Fruit fly (Drosophila melanogaster): ENCODE results near the gene Jhbp1.

The Jhbp1 gene

DNA sequence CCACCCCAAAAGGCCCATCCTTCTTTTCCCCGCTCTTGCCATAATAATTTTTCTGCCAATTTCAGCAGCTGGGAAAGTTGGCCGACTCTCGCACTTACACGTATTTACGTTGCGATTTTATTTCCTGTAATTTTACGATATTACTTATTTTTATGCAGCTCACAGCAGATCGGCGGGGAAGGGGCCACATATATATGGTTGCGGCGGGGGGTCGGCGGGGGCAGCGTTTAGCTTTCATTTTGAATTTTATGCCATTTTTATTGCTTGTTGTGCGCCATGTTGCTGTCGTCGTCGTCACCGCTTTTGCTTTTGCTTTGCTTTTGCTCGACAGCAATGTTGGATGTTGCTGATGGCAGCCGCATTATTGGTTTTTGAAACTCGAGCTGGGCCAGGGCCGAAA lies 49.4 kb downstream of the Jhbp1 start:
- TF ChIP-seq CG4496 (GFP tag; IDR thresholded peaks at IDR 0.05) (0 out of 3 replicates have a peak, but pooled peaks have one; percentile 40), fd96Ca (GFP tag; IDR thresholded peaks at IDR 0.05) (no peak), EcR (GFP tag; optimal IDR thresholded peaks at IDR 0.05) (no peak)

DNA sequence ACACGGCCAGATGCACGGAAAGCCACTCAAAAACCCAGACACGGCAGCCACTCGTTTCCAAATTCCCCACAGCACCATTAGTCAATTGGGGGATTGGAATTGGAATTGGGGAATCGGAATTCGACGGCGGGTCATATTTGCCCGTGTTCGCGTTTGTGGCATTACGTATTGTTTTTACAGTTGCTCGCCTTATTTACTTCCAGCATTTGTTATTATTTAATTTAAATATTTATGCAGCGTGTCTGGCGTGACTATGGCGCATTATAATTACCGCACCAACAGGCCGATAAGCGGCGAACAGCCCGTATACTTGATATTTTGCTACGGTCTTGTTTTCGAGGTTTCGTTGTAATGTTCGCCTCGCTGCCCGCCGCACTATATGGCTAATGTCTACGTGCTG lies 49.9 kb downstream of the Jhbp1 start:
- TF ChIP-seq D1 (tag; optimal IDR thresholded peaks at IDR 0.05): no peak
- no peak for TF ChIP-seq Ets98B (GFP tag; IDR thresholded peaks at IDR 0.05)
- no peak for TF ChIP-seq EcR (GFP tag; optimal IDR thresholded peaks at IDR 0.05)
- no peak for TF ChIP-seq Pif1B (GFP tag; optimal IDR thresholded peaks at IDR 0.05)
- no peak for TF ChIP-seq CG9948 (tag; optimal IDR thresholded peaks at IDR 0.05)
- no peak for TF ChIP-seq CG14655 (GFP tag; optimal IDR thresholded peaks at IDR 0.05)
- no peak for TF ChIP-seq CG8301 (tag; optimal IDR thresholded peaks at IDR 0.05)
- no peak for TF ChIP-seq CG13204 (GFP tag; optimal IDR thresholded peaks at IDR 0.05)
- no peak for TF ChIP-seq CG32121 (GFP tag; IDR thresholded peaks at IDR 0.05)
- no peak for TF ChIP-seq rn (GFP tag; IDR thresholded peaks at IDR 0.05)
- no peak for TF ChIP-seq CG34367 (tag; optimal IDR thresholded peaks at IDR 0.05)

DNA sequence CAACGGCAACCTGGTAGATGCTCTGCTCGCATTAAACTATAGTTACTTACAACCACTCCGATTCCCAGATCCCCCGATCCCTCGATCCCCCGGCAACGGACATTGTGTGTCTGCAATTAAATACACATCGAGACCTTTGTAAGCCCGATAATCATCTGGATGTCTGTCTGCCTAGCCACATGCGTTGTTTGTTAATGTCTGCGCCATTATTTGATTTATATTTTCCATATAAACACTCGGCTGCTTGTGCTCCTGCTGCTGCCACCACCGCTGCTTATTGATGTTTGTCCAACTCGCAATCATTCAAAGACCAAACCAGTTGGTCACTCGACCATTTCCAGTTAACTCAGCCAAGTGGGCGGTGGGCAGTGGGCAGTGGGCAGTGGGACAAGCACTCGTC lies 51.0 kb downstream of the Jhbp1 start:
- no peak for TF ChIP-seq fd96Ca (GFP tag; IDR thresholded peaks at IDR 0.05)
- TF ChIP-seq Ets98B (GFP tag; IDR thresholded peaks at IDR 0.05): 0 out of 2 replicates have a peak, but pooled peaks have one; percentile 27
- TF ChIP-seq CG32121 (GFP tag; IDR thresholded peaks at IDR 0.05): 0 out of 2 replicates have a peak, but pooled peaks have one; percentile 19
- no peak for TF ChIP-seq CG10348 (GFP tag; IDR thresholded peaks at IDR 0.05)
- no peak for TF ChIP-seq CG17806 (tag; optimal IDR thresholded peaks at IDR 0.05)
- TF ChIP-seq CG13204 (GFP tag; optimal IDR thresholded peaks at IDR 0.05): no peak
- peak; percentile 10 for TF ChIP-seq gl (tag; optimal IDR thresholded peaks at IDR 0.05)
- no peak for TF ChIP-seq EcR (GFP tag; optimal IDR thresholded peaks at IDR 0.05)
- peak; percentile 37 for TF ChIP-seq Pif1A (GFP tag; optimal IDR thresholded peaks at IDR 0.05)
- peak; percentile 37; the same call in 2 of the 3 replicates for TF ChIP-seq CG4496 (GFP tag; IDR thresholded peaks at IDR 0.05)
- TF ChIP-seq CG8159 (tag; optimal IDR thresholded peaks at IDR 0.05): no peak
- no peak for TF ChIP-seq CG9948 (tag; optimal IDR thresholded peaks at IDR 0.05)
- no peak for TF ChIP-seq CG15710 (tag; optimal IDR thresholded peaks at IDR 0.05)
- TF ChIP-seq CG34367 (tag; optimal IDR thresholded peaks at IDR 0.05): peak; percentile 23
- TF ChIP-seq CG12605 (GFP tag; IDR thresholded peaks at IDR 0.05): no peak
- no peak for TF ChIP-seq D1 (tag; optimal IDR thresholded peaks at IDR 0.05)

DNA sequence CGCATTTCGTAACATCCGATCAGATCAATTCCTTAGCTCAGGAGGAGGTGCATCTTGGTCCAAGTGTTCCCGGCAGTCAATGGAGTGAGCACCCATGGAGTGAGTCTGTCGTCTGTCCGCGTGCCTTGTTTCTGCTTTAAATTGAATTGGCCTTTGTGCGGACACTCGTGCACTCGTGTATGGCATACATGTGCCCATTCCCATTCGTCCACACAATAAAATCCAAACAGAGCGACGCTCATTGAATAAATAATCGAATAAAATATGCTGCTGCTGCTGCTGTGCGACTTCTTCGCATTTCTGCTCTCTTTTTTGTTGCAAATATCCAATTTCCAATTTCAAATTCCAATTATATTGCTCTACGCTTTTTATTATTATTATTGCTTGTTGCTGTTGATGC lies 51.8 kb downstream of the Jhbp1 start:
- TF ChIP-seq CG32121 (GFP tag; IDR thresholded peaks at IDR 0.05) (no peak), EcR (GFP tag; optimal IDR thresholded peaks at IDR 0.05) (no peak), CG8159 (tag; optimal IDR thresholded peaks at IDR 0.05) (no peak), CG9948 (tag; optimal IDR thresholded peaks at IDR 0.05) (no peak), Snoo (tag; optimal IDR thresholded peaks at IDR 0.05) (no peak), Pif1B (GFP tag; optimal IDR thresholded peaks at IDR 0.05) (no peak), CG34367 (tag; optimal IDR thresholded peaks at IDR 0.05) (no peak), CG14655 (GFP tag; optimal IDR thresholded peaks at IDR 0.05) (no peak), gl (tag; optimal IDR thresholded peaks at IDR 0.05) (no peak), CG17806 (tag; optimal IDR thresholded peaks at IDR 0.05) (no peak), CG4496 (GFP tag; IDR thresholded peaks at IDR 0.05) (no peak), CG10348 (GFP tag; IDR thresholded peaks at IDR 0.05) (no peak), rn (GFP tag; IDR thresholded peaks at IDR 0.05) (no peak), CG13204 (GFP tag; optimal IDR thresholded peaks at IDR 0.05) (no peak), fd96Ca (GFP tag; IDR thresholded peaks at IDR 0.05) (no peak)
